Worm (Caenorhabditis elegans) whole organism, L4 larva: ENCODE data around the gene F53A10.2.

Experiments
- F10B5.3 ChIP-seq: sonication (generic microtip); optimal IDR thresholded peaks from 2 replicates; lab custom pipeline; 2016; ENCODE audit warnings: mild to moderate bottlenecking, missing genetic modification characterization, missing compliant biosample characterization
- F44E2.7 ChIP-seq: fragments of 200-800 bp; sonication (Bioruptor generic); IDR thresholded peaks from 2 replicates; pipeline ENCODE4 v2.1.2; 2022; ENCODE audit warnings: missing genetic modification characterization, missing compliant biosample characterization
- F49E8.2 ChIP-seq: sonication (generic microtip); optimal IDR thresholded peaks from 2 replicates; lab custom pipeline; 2016; ENCODE audit warnings: missing compliant biosample characterization, mild to moderate bottlenecking, missing genetic modification characterization, borderline replicate concordance
- Y105C5A.15 ChIP-seq: fragments of 200-800 bp; sonication (Bioruptor generic); IDR thresholded peaks from 2 replicates; pipeline ENCODE4 v1.3.6; 2022; ENCODE audit warnings: missing genetic modification characterization, missing compliant biosample characterization
- Y48G9A.11 ChIP-seq: fragments of 200-800 bp; sonication (Bioruptor generic); IDR thresholded peaks from 2 replicates; pipeline ENCODE4 v1.3.6; 2022; ENCODE audit warnings: missing genetic modification reagents, missing genetic modification characterization, missing compliant biosample characterization
- Y75B8A.6 ChIP-seq: fragments of 200-800 bp; sonication (Bioruptor generic); IDR thresholded peaks from 2 replicates; pipeline ENCODE4 v1.3.6; 2022; ENCODE audit warnings: missing genetic modification reagents, missing genetic modification characterization, missing compliant biosample characterization
- ZK337.2 ChIP-seq: fragments of 200-800 bp; sonication (Bioruptor generic); IDR thresholded peaks from 2 replicates; pipeline ENCODE4 v1.3.6; 2022; ENCODE audit warnings: missing genetic modification reagents, missing genetic modification characterization, missing compliant biosample characterization
- aly-2 ChIP-seq: sonication (generic microtip); optimal IDR thresholded peaks from 2 replicates; lab custom pipeline; 2018; ENCODE audit warnings: missing biosample characterization, missing genetic modification characterization
- attf-4 ChIP-seq: sonication (generic microtip); optimal IDR thresholded peaks from 3 replicates; lab custom pipeline; 2017; ENCODE audit warnings: missing biosample characterization, missing genetic modification characterization
- ceh-20 ChIP-seq: fragments of 200-800 bp; sonication (Bioruptor generic); IDR thresholded peaks from 2 replicates; pipeline ENCODE4 v1.3.6; 2022; ENCODE audit warnings: missing genetic modification reagents, missing genetic modification characterization, missing compliant biosample characterization
- ceh-28 ChIP-seq: fragments of 150-350 bp; optimal IDR thresholded peaks from 2 replicates; lab custom pipeline; 2014; ENCODE audit warnings: missing biosample characterization, missing genetic modification reagents, missing genetic modification characterization
- ceh-32 ChIP-seq: sonication (generic microtip); optimal IDR thresholded peaks from 2 replicates; lab custom pipeline; 2016; ENCODE audit warnings: mild to moderate bottlenecking, missing genetic modification characterization, missing compliant biosample characterization; ENCODE audit not compliant: poor library complexity
- ceh-62 ChIP-seq: sonication (generic microtip); optimal IDR thresholded peaks from 2 replicates; lab custom pipeline; 2017; ENCODE audit warnings: missing biosample characterization, missing genetic modification characterization
- ces-1 ChIP-seq: fragments of 150-350 bp; sonication (generic microtip); optimal IDR thresholded peaks from 4 replicates; lab custom pipeline; 2014; ENCODE audit warnings: missing biosample characterization, missing genetic modification reagents, missing genetic modification characterization
- daf-16 ChIP-seq, 3 experiments: sonication (generic microtip); optimal IDR thresholded peaks; 2 replicates each; lab custom pipeline; 2016 to 2017; ENCODE audit warnings: missing genetic modification characterization in 3 of 3, missing genetic modification reagents in 3 of 3, mild to moderate bottlenecking in 2 of 3, missing compliant biosample characterization in 2 of 3, missing biosample characterization in 1 of 3, moderate library complexity in 1 of 3
- daf-19 ChIP-seq: fragments of 200-800 bp; sonication (Bioruptor generic); conservative IDR thresholded peaks from 2 replicates; pipeline ENCODE4 v1.3.6; 2022; ENCODE audit warnings: missing genetic modification characterization, missing compliant biosample characterization
- daf-8 ChIP-seq: fragments of 200-800 bp; sonication (Bioruptor generic); IDR thresholded peaks from 2 replicates; pipeline ENCODE4 v1.3.6; 2022; ENCODE audit warnings: missing genetic modification characterization, missing compliant biosample characterization
- dmd-6 ChIP-seq: fragments of 200-800 bp; sonication (Bioruptor generic); IDR thresholded peaks from 2 replicates; pipeline ENCODE4 v1.3.6; 2022; ENCODE audit warnings: missing genetic modification reagents, missing genetic modification characterization, missing compliant biosample characterization
- hlh-11 ChIP-seq: fragments of 200-800 bp; sonication (Bioruptor generic); optimal IDR thresholded peaks from 2 replicates; lab custom pipeline; 2018; ENCODE audit warnings: mild to moderate bottlenecking, missing genetic modification characterization, missing compliant biosample characterization
- hlh-30 ChIP-seq: sonication (generic microtip); optimal IDR thresholded peaks from 2 replicates; lab custom pipeline; 2017; ENCODE audit warnings: antibody characterized with exemption, mild to moderate bottlenecking, missing genetic modification characterization, missing compliant biosample characterization; ENCODE audit not compliant: insufficient read depth
- hmg-1.1 ChIP-seq: fragments of 200-800 bp; sonication (Bioruptor generic); IDR thresholded peaks from 2 replicates; pipeline ENCODE4 v1.3.6; 2022; ENCODE audit warnings: missing genetic modification reagents, missing genetic modification characterization, missing compliant biosample characterization
- jun-1 ChIP-seq: fragments of 150-350 bp; optimal IDR thresholded peaks from 2 replicates; lab custom pipeline; 2014; ENCODE audit warnings: missing biosample characterization, missing genetic modification reagents, missing genetic modification characterization
- lin-15B ChIP-seq: fragments of 150-350 bp; sonication (generic microtip); optimal IDR thresholded peaks from 3 replicates; lab custom pipeline; 2014; ENCODE audit warnings: missing biosample characterization, missing genetic modification characterization
- lir-3 ChIP-seq: sonication (generic microtip); optimal IDR thresholded peaks from 2 replicates; lab custom pipeline; 2016; ENCODE audit warnings: mild to moderate bottlenecking, missing genetic modification characterization, missing compliant biosample characterization
- lsy-2 ChIP-seq, 2 experiments: fragments of 150-350 bp in 1 of 2; sonication (generic microtip) in 1 of 2; optimal IDR thresholded peaks; 2 replicates each; lab custom pipeline; 2014 to 2017; ENCODE audit warnings: missing biosample characterization in 2 of 2, missing genetic modification characterization in 2 of 2
- madf-5 ChIP-seq, 2 experiments: fragments of 200-800 bp; sonication (Bioruptor generic); IDR thresholded peaks; 2 replicates each; pipeline ENCODE4 v1.3.6; 2022; ENCODE audit warnings: missing compliant biosample characterization in 2 of 2, missing genetic modification characterization in 2 of 2
- madf-9 ChIP-seq: fragments of 200-800 bp; sonication (Bioruptor generic); conservative IDR thresholded peaks from 2 replicates; pipeline ENCODE4 v1.3.6; 2022; ENCODE audit warnings: missing genetic modification reagents, missing genetic modification characterization, missing compliant biosample characterization
- mdl-1 ChIP-seq, 2 experiments: fragments of 150-350 bp in 1 of 2; sonication (generic microtip) in 1 of 2; optimal IDR thresholded peaks; 2 replicates each; lab custom pipeline; 2014 to 2017; ENCODE audit warnings: missing biosample characterization in 2 of 2, missing genetic modification characterization in 2 of 2
- nhr-10 ChIP-seq: fragments of 150-350 bp; optimal IDR thresholded peaks from 2 replicates; lab custom pipeline; 2014; ENCODE audit warnings: missing biosample characterization, missing genetic modification characterization
- nhr-11 ChIP-seq: fragments of 150-350 bp; optimal IDR thresholded peaks from 2 replicates; lab custom pipeline; 2014; ENCODE audit warnings: missing biosample characterization, missing genetic modification characterization
- nhr-111 ChIP-seq: fragments of 200-800 bp; sonication (Bioruptor generic); optimal IDR thresholded peaks from 2 replicates; lab custom pipeline; 2018; ENCODE audit warnings: mild to moderate bottlenecking, missing genetic modification characterization, missing compliant biosample characterization
- nhr-237 ChIP-seq: sonication (generic microtip); optimal IDR thresholded peaks from 2 replicates; lab custom pipeline; 2017; ENCODE audit warnings: missing biosample characterization, missing genetic modification characterization
- nhr-25 ChIP-seq: sonication (generic microtip); optimal IDR thresholded peaks from 2 replicates; lab custom pipeline; 2017; ENCODE audit warnings: missing genetic modification characterization, mild to moderate bottlenecking, missing compliant biosample characterization, antibody characterized with exemption, moderate library complexity, borderline replicate concordance; ENCODE audit not compliant: insufficient read depth
- nhr-41 ChIP-seq: fragments of 200-800 bp; sonication (Bioruptor generic); IDR thresholded peaks from 2 replicates; pipeline ENCODE4 v1.3.6; 2022; ENCODE audit warnings: missing genetic modification reagents, missing genetic modification characterization, missing compliant biosample characterization
- nhr-42 ChIP-seq: fragments of 200-800 bp; sonication (Bioruptor generic); IDR thresholded peaks from 2 replicates; pipeline ENCODE4 v1.3.6; 2022; ENCODE audit warnings: missing genetic modification characterization, missing compliant biosample characterization
- nhr-76 ChIP-seq: fragments of 150-350 bp; optimal IDR thresholded peaks from 2 replicates; lab custom pipeline; 2014; ENCODE audit warnings: missing biosample characterization, missing genetic modification characterization
- nhr-77 ChIP-seq: fragments of 150-350 bp; optimal IDR thresholded peaks from 2 replicates; lab custom pipeline; 2014; ENCODE audit warnings: missing biosample characterization, missing genetic modification characterization
- pha-4 ChIP-seq, 2 experiments: fragments of 150-350 bp in 1 of 2; fragments of 200-800 bp in 1 of 2; sonication (Bioruptor generic) in 1 of 2; IDR thresholded peaks in 1 of 2; optimal IDR thresholded peaks in 1 of 2; 2 replicates each; pipeline versions ENCODE4 v1.3.6 to Lab custom; 2014 to 2022; ENCODE audit warnings: missing genetic modification characterization in 2 of 2, missing genetic modification reagents in 2 of 2, missing biosample characterization in 1 of 2, missing compliant biosample characterization in 1 of 2
- php-3 ChIP-seq: fragments of 200-800 bp; sonication (Bioruptor generic); IDR thresholded peaks from 2 replicates; pipeline ENCODE4 v1.3.6; 2022; ENCODE audit warnings: missing genetic modification reagents, missing genetic modification characterization, missing compliant biosample characterization
- sdz-12 ChIP-seq: fragments of 200-800 bp; sonication (Bioruptor generic); optimal IDR thresholded peaks from 2 replicates; lab custom pipeline; 2018; ENCODE audit warnings: mild to moderate bottlenecking, missing genetic modification characterization, missing compliant biosample characterization
- snpc-1.2 ChIP-seq: fragments of 200-800 bp; sonication (Bioruptor generic); IDR thresholded peaks from 2 replicates; pipeline ENCODE4 v1.3.6; 2022; ENCODE audit warnings: missing genetic modification reagents, missing genetic modification characterization, missing compliant biosample characterization
- snpc-4 ChIP-seq: fragments of 150-350 bp; optimal IDR thresholded peaks from 2 replicates; lab custom pipeline; 2014; ENCODE audit warnings: missing biosample characterization, missing genetic modification characterization
- spr-1 ChIP-seq: sonication (generic microtip); optimal IDR thresholded peaks from 2 replicates; lab custom pipeline; 2016; ENCODE audit warnings: mild to moderate bottlenecking, missing genetic modification characterization, missing compliant biosample characterization
- tag-97 ChIP-seq: fragments of 200-800 bp; sonication (Bioruptor generic); IDR thresholded peaks from 2 replicates; pipeline ENCODE4 v1.3.6; 2022; ENCODE audit warnings: missing genetic modification characterization, missing compliant biosample characterization
- tra-1 ChIP-seq: fragments of 200-800 bp; sonication (Bioruptor generic); IDR thresholded peaks from 2 replicates; pipeline ENCODE4 v1.3.6; 2022; ENCODE audit warnings: missing genetic modification reagents, missing genetic modification characterization, missing compliant biosample characterization
- zfp-2 ChIP-seq: sonication (generic microtip); optimal IDR thresholded peaks from 2 replicates; lab custom pipeline; 2016; ENCODE audit warnings: mild to moderate bottlenecking, missing genetic modification characterization, missing compliant biosample characterization
- zfp-3 ChIP-seq: fragments of 200-800 bp; sonication (Bioruptor generic); conservative IDR thresholded peaks from 2 replicates; pipeline ENCODE4 v1.3.6; 2022; ENCODE audit warnings: missing genetic modification reagents, missing genetic modification characterization, missing compliant biosample characterization
- zip-11 ChIP-seq: fragments of 200-800 bp; sonication (Bioruptor generic); IDR thresholded peaks from 2 replicates; pipeline ENCODE4 v1.3.6; 2022; ENCODE audit warnings: missing genetic modification characterization, missing compliant biosample characterization
- zip-2 ChIP-seq: fragments of 150-350 bp; optimal IDR thresholded peaks from 2 replicates; lab custom pipeline; 2014; ENCODE audit warnings: missing biosample characterization, missing genetic modification characterization
- ztf-11 ChIP-seq: fragments of 150-350 bp; optimal IDR thresholded peaks from 2 replicates; lab custom pipeline; 2014; ENCODE audit warnings: missing biosample characterization, missing genetic modification characterization
- ztf-7 ChIP-seq: fragments of 150-350 bp; optimal IDR thresholded peaks from 2 replicates; lab custom pipeline; 2014; ENCODE audit warnings: missing biosample characterization, missing genetic modification characterization

The F53A10.2 gene

ce11 chrII:1242475-1242874, 45.3 kb downstream of the F53A10.2 start (continued):
- TF ChIP-seq zip-11 (no peak), hlh-11 (tag; lab: Kevin White, UChicago) (peak; percentile 71), ceh-20 (GFP tag; lab: Robert Waterston, UW) (no peak), snpc-1.2 (GFP tag; lab: Robert Waterston, UW) (no peak), zfp-2 (no peak), mdl-1 (tag; optimal IDR thresholded peaks at IDR 0.05; lab: Kevin White, UChicago) (peak in 1 of 2 experiments; percentile 63), zfp-3 (GFP tag; lab: Robert Waterston, UW) (no peak), daf-16 (GFP tag; optimal IDR thresholded peaks at IDR 0.05; lab: Kevin White, UChicago) (peak in 1 of 2 experiments; percentile 88), daf-16 (tag; optimal IDR thresholded peaks at IDR 0.05; lab: Kevin White, UChicago) (peak; percentile 64), nhr-11 (tag; lab: Kevin White, UChicago) (no peak), sdz-12 (GFP tag; lab: Kevin White, UChicago) (no peak), Y105C5A.15 (GFP tag; lab: Robert Waterston, UW) (no peak), jun-1 (tag; lab: Kevin White, UChicago) (no peak), spr-1 (tag; lab: Kevin White, UChicago) (no peak), nhr-76 (no peak), aly-2 (no peak), lir-3 (tag; lab: Kevin White, UChicago) (no peak), ceh-62 (no peak), F49E8.2 (tag; lab: Kevin White, UChicago) (no peak), ces-1 (GFP tag; lab: Kevin White, UChicago) (no peak), nhr-10 (tag; lab: Kevin White, UChicago) (no peak), ztf-7 (tag; lab: Kevin White, UChicago) (no peak), madf-5 (GFP tag; IDR thresholded peaks at IDR 0.05; lab: Robert Waterston, UW) (no peak), snpc-4 (tag; lab: Kevin White, UChicago) (no peak), zip-2 (tag; lab: Kevin White, UChicago) (no peak), nhr-111 (no peak), F44E2.7 (GFP tag; lab: Robert Waterston, UW) (no peak), attf-4 (tag; lab: Kevin White, UChicago) (no peak), Y75B8A.6 (GFP tag; lab: Robert Waterston, UW) (no peak), hlh-30 (peak; percentile 32), nhr-41 (GFP tag; lab: Robert Waterston, UW) (no peak), nhr-237 (tag; lab: Kevin White, UChicago) (no peak), php-3 (GFP tag; lab: Robert Waterston, UW) (peak; percentile 57), hmg-1.1 (GFP tag; lab: Robert Waterston, UW) (peak; percentile 32; the same call in 1 of the 2 replicates), ztf-11 (tag; lab: Kevin White, UChicago) (no peak), ceh-28 (peak; percentile 17), F10B5.3 (tag; lab: Kevin White, UChicago) (no peak), lsy-2 (tag; optimal IDR thresholded peaks at IDR 0.05; lab: Kevin White, UChicago) (peak in 1 of 2 experiments; percentile 12), lin-15B (tag; lab: Kevin White, UChicago) (no peak), Y48G9A.11 (GFP tag; lab: Robert Waterston, UW) (no peak), nhr-42 (GFP tag; lab: Robert Waterston, UW) (peak; percentile 46; the same call in 1 of the 2 replicates), daf-8 (no peak), madf-9 (GFP tag; lab: Robert Waterston, UW) (peak; percentile 92), pha-4 (GFP tag; IDR thresholded peaks at IDR 0.05; lab: Robert Waterston, UW) (no peak), pha-4 (tag; optimal IDR thresholded peaks at IDR 0.05; lab: Kevin White, UChicago) (peak; percentile 86), ZK337.2 (GFP tag; lab: Robert Waterston, UW) (no peak), dmd-6 (GFP tag; lab: Robert Waterston, UW) (no peak), daf-19 (GFP tag; lab: Robert Waterston, UW) (no peak), ceh-32 (tag; lab: Kevin White, UChicago) (no peak), nhr-25 (no peak), nhr-77 (tag; lab: Kevin White, UChicago) (no peak), tra-1 (no peak), tag-97 (no peak)
